Fruit fly (Drosophila melanogaster) whole organism, larva: ENCODE results near the gene CG31344.
A peak's percentile ranks its signal among the peaks of the same experiment; 100 is the strongest.

Experiments
- noc ChIP-seq: fragments of 200-800 bp; sonication (Bioruptor generic); optimal IDR thresholded peaks from 3 replicates; lab custom pipeline; 2019; ENCODE audit warnings: missing biosample characterization, mild to moderate bottlenecking, missing genetic modification characterization, moderate library complexity

CG31344 gene

dm6 chr3R:15229329-15229876, 4.3 kb upstream of the CG31344 start, which contains the start of the genes Art3 and mRpS10:
Gene Art3 (minus strand): TSS chr3R:15229408.
Gene mRpS10 (plus strand): TSS chr3R:15229665.
- peak; percentile 100 for TF ChIP-seq noc (tag; lab: Kevin White, UChicago)

- no peak for TF ChIP-seq noc (tag; lab: Kevin White, UChicago)
These were observed 2.2 kb downstream of the CG31344 start, which contains the start of gene Polr2G for dm6 chr3R:15222973-15223372. Gene Polr2G (minus strand): TSS chr3R:15223180.

- TF ChIP-seq noc (tag; lab: Kevin White, UChicago): peak; percentile 73
These were observed 6.1 kb downstream of the CG31344 start, which contains the start of the genes SIDL and CG12241 for dm6 chr3R:15218824-15219576. Gene SIDL (minus strand): TSS chr3R:15218874. Gene CG12241 (plus strand): TSS chr3R:15219256.

DNA sequence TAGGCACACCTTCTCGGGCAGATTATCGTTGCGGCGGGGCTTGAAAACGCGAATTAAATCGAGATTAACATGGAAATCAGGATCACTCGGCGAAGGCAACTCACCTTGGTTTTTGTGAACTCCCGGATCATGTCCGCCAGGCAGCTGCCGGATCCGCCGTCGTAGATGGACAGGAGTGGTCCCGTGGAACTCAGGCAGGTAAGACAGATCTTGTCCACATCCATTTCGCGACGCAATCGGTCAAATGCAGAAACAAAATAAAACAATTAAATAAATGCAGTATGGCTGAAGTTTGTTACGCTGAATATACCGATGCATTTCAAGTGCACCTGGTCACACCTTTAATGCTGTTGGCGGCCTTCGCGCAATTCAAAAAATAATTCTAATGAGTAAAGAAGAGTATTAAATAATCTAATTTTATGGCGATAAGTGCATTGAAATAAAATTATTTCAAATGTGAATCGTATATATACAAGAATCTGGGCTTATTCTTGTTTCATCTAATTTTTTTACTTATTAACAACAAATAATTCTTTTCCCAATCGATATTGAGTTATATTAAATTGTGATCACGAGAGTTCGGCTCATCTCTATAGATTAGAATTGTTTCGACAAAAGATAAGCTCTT, 11.7 kb downstream of the CG31344 start, which contains the start of the genes CG6654 and CG4210:
CG6654 (minus strand) TSS at position 297 of the 628 bp plus-strand sequence.
CG4210 (plus strand) TSS at position 613 of the 628 bp plus-strand sequence.
- peak; percentile 57 for TF ChIP-seq noc (tag; lab: Kevin White, UChicago)

DNA sequence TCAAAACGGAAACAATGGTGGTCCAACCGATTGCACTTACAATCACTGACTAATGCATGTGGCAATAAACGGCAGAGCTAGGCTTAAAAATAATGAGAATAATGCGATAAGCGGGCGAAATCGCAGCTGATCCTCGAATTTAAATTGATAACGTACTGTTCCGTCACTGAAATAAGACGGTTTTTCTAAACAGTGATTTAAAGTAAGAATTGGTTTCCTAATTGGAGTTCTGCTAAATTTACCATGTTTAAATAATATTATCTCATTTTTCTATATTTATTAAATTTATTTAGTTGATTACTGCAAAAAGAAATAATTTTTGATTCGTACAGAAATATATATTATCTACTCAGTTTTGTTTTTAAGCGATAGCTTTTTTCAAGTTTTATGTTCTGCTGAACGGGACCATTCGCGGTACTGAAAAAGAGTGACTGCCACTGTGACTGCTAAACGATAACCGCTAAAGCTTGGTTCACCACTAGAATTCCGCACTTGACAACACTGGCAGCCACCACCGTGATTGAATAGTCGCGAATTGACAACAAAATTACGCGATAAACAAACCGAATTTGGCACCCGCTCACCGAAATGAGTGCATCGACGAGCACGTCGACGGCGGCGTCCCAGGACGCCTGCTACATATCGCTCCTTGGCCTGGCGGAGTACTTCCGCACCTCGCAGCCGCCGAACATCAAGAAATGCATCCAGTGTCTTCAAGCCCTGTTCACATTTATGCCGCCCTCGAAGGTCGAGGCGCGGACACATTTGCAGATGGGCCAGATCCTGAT, 16.2 kb downstream of the CG31344 start, which contains the start of the genes Spn88Eb and Mau2:
Spn88Eb (minus strand) TSS at position 51 of the 788 bp plus-strand sequence.
Mau2 (plus strand) TSS at position 493 of the 788 bp plus-strand sequence.
- peak; percentile 36 for TF ChIP-seq noc (tag; lab: Kevin White, UChicago)

DNA sequence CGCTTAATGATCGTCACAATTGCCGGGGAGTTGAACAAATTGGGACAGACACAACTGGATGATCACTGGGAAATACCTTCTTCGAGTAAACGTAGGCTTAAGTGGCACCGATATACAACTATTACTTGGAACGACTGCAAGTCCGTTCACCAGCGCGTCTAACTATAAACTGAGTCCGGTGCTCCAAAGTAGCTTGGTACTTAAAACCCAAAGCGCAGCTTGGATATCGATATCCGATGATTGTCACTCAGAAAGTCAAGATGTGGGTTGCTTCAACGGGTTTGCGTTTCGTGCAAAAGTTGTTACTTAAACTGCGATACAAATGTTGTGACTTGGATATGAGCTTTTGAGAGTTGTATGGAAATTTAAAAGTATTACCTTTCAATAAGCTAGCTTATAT, 18.9 kb downstream of the CG31344 start, which contains the start of gene Spn88Ea:
Spn88Ea (minus strand) TSS at position 175 of the 400 bp plus-strand sequence.
- TF ChIP-seq noc (tag; lab: Kevin White, UChicago): no peak

dm6 chr3R:15205223-15205622, 19.9 kb downstream of the CG31344 start:
- no peak for TF ChIP-seq noc (tag; lab: Kevin White, UChicago)

dm6 chr3R:15198052-15198793, 26.9 kb downstream of the CG31344 start:
- peak; percentile 82 for TF ChIP-seq noc (tag; lab: Kevin White, UChicago)

- TF ChIP-seq noc (tag; lab: Kevin White, UChicago): no peak
These were observed 27.8 kb downstream of the CG31344 start for dm6 chr3R:15197373-15197772.

dm6 chr3R:15196134-15197034, 28.7 kb downstream of the CG31344 start, which contains the start of the genes Kpc1 and CG42542:
Gene Kpc1 (minus strand): TSS chr3R:15196210.
Gene CG42542 (plus strand): TSS chr3R:15196598.
- peak; percentile 32 for TF ChIP-seq noc (tag; lab: Kevin White, UChicago)

dm6 chr3R:15181467-15181866, 43.7 kb downstream of the CG31344 start, which contains the start of gene Mf:
Gene Mf (minus strand): TSS chr3R:15181510.
- TF ChIP-seq noc (tag; lab: Kevin White, UChicago): no peak

- TF ChIP-seq noc (tag; lab: Kevin White, UChicago): no peak
These were observed 47.9 kb downstream of the CG31344 start for dm6 chr3R:15177230-15177629.
